Worm (Caenorhabditis elegans) whole organism, L2 larva: ENCODE measurements around the gene srw-117.

Experiments
- aly-2 ChIP-seq: fragments of 150-350 bp; optimal IDR thresholded peaks from 2 replicates; lab custom pipeline; 2014; ENCODE audit warnings: missing biosample characterization, missing genetic modification characterization
- ama-1 ChIP-seq: fragments of 150-350 bp; optimal IDR thresholded peaks from 2 replicates; lab custom pipeline; 2018; ENCODE audit warnings: inconsistent platforms
- blmp-1 ChIP-seq: sonication (generic microtip); optimal IDR thresholded peaks from 2 replicates; lab custom pipeline; 2017; ENCODE audit warnings: missing genetic modification characterization, mild to moderate bottlenecking, missing compliant biosample characterization, antibody characterized with exemption, moderate library complexity; ENCODE audit not compliant: insufficient read depth
- fos-1 ChIP-seq: fragments of 150-350 bp; optimal IDR thresholded peaks from 2 replicates; lab custom pipeline; 2014; ENCODE audit warnings: missing biosample characterization, missing genetic modification characterization
- lin-13 ChIP-seq: fragments of 150-350 bp; optimal IDR thresholded peaks from 2 replicates; lab custom pipeline; 2014; ENCODE audit warnings: missing biosample characterization, missing genetic modification reagents, missing genetic modification characterization
- unc-62 ChIP-seq: fragments of 150-350 bp; optimal IDR thresholded peaks from 2 replicates; lab custom pipeline; 2014; ENCODE audit warnings: missing biosample characterization, missing genetic modification reagents, missing genetic modification characterization

DNA sequence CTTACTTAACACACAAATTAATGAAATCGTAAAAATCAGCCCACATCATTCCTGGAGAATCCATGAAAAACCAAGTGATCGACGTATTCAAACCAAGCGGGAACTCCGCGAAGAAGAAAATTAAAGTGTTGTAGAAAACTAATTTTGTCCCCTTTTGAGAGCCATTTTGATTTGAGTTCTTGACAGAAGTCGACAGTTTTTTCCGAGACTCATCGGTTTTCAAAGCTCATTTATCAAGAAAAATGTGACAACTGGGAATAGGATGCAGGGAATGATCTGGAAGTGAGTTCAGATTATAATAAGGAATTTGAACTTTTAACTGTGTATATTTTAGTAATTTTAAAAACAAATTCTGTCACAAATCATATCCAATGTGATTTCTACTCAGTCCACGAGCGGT is 28.1 kb upstream of the srw-117 start, which contains the start of gene srw-135:
- TF ChIP-seq fos-1 (tag; lab: Kevin White, UChicago) (no peak), lin-13 (no peak), aly-2 (tag; lab: Kevin White, UChicago) (no peak), unc-62 (GFP tag; lab: Kevin White, UChicago) (no peak), blmp-1 (no peak), ama-1 (lab: Kevin White, UChicago) (no peak)
